Worm (Caenorhabditis elegans) whole organism, L2 larva: Measurements from ENCODE around the gene amt-4.

Experiments used
- ceh-82 ChIP-seq: fragments of 150-350 bp; optimal IDR thresholded peaks from 2 replicates; lab custom pipeline; 2014; ENCODE audit warnings: missing biosample characterization, missing genetic modification characterization
- fos-1 ChIP-seq: fragments of 150-350 bp; optimal IDR thresholded peaks from 2 replicates; lab custom pipeline; 2014; ENCODE audit warnings: missing biosample characterization, missing genetic modification characterization
- lsy-2 ChIP-seq, 2 experiments: fragments of 150-350 bp in 1 of 2; sonication (generic microtip) in 1 of 2; optimal IDR thresholded peaks; 2 replicates each; lab custom pipeline; 2014 to 2017; ENCODE audit warnings: missing biosample characterization in 2 of 2, missing genetic modification characterization in 2 of 2
- mdl-1 ChIP-seq, 2 experiments: fragments of 150-350 bp in 1 of 2; sonication (generic microtip) in 1 of 2; optimal IDR thresholded peaks; 2 replicates each; lab custom pipeline; 2017; ENCODE audit warnings: missing biosample characterization in 2 of 2, missing genetic modification characterization in 2 of 2
- nhr-12 ChIP-seq: fragments of 150-350 bp; optimal IDR thresholded peaks from 2 replicates; lab custom pipeline; 2014; ENCODE audit warnings: missing biosample characterization, missing genetic modification characterization
- unc-62 ChIP-seq: fragments of 150-350 bp; optimal IDR thresholded peaks from 2 replicates; lab custom pipeline; 2014; ENCODE audit warnings: missing biosample characterization, missing genetic modification reagents, missing genetic modification characterization
- ztf-1 ChIP-seq: fragments of 200-800 bp; sonication (Bioruptor generic); conservative IDR thresholded peaks from 2 replicates; pipeline ENCODE4 v1.3.6; 2022; ENCODE audit warnings: missing genetic modification characterization, missing compliant biosample characterization

DNA sequence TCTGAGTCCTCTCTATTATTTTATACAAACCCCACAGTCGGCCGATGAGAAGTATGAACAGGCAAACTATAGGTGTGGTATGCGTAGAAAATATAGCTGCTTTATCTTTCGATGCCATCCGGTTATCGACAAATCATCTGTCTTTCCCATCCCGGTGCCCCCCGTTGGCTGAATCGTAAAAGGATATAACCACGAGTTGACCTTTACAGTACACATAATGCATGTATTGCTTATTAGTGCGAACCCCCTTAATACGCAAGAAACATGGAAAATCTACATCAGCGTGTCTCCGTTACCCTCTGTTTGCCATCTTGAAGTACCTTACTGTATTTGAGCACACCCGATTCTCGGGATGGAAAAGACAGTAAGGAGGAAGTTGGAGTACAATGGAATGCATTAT, 16.2 kb upstream of the amt-4 start:
- no peak for TF ChIP-seq mdl-1 (tag; optimal IDR thresholded peaks at IDR 0.05; lab: Kevin White, UChicago)
- TF ChIP-seq lsy-2 (tag; optimal IDR thresholded peaks at IDR 0.05; lab: Kevin White, UChicago), result no peak
- no peak for TF ChIP-seq ztf-1
- TF ChIP-seq ceh-82, result no peak
- no peak for TF ChIP-seq nhr-12 (tag; lab: Kevin White, UChicago)
- no peak for TF ChIP-seq fos-1 (tag; lab: Kevin White, UChicago)
- no peak for TF ChIP-seq unc-62 (GFP tag; lab: Kevin White, UChicago)
